Worm (Caenorhabditis elegans): ENCODE data around the gene nhr-272.

DNA sequence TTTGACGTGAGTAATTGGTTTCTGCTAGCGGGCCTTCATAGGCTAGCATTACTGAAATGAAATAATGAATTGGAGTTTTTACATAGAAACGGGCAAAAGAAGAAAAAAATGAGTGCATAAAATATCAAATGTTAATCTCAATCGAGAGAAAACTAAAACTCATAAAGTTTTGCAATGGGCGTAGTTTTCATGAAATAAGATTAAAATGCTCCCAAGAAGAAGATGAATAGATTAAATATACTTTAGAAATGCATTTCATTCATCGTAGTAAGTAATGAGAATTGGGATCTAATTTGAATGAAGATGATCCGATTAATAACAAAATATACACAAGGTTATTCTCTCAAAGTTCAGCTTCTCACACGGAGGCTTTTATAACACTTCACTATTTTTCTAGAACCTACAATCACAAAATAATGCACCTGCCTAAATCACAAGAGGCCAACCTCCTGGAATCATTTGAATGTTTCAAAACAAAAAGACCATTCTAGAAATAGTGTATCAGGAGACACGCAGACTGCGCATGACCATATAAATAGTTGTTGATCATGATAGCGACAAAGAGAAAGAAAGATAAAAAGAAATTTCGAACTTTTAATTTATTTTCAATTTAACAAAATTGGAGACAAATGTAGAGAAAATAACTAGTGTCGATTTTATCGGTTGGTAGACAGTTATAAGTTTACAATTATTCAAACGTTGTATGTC is 36.7 kb downstream of the nhr-272 start, which contains the start of gene nhr-17:
- TF ChIP-seq ref-2 (tag; optimal IDR thresholded peaks at IDR 0.05) (no peak), elt-2 (tag; optimal IDR thresholded peaks at IDR 0.05) (no peak)

Data from whole organism, late embryonic.